Fruit fly (Drosophila melanogaster) whole organism, wandering third instar larva: ENCODE measurements around the gene CG33096.
A peak's percentile ranks its signal among the peaks of the same experiment; 100 is the strongest.

Source experiments
- Abd-B ChIP-seq: fragments of >200 bp; optimal IDR thresholded peaks from 2 replicates; lab custom pipeline; 2017; ENCODE audit warnings: missing biosample characterization, missing genetic modification characterization
- CG32264 ChIP-seq: fragments of 200-800 bp; sonication (Bioruptor generic); optimal IDR thresholded peaks from 2 replicates; lab custom pipeline; 2016; ENCODE audit warnings: missing biosample characterization, missing genetic modification characterization
- CG9705 ChIP-seq: fragments of 200-800 bp; sonication (Bioruptor generic); optimal IDR thresholded peaks from 2 replicates; lab custom pipeline; 2018; ENCODE audit warnings: missing biosample characterization, mild to moderate bottlenecking, missing genetic modification characterization
- CrebA ChIP-seq: fragments of 200-800 bp; sonication (Bioruptor generic); optimal IDR thresholded peaks from 2 replicates; lab custom pipeline; 2016; ENCODE audit warnings: missing biosample characterization, mild to moderate bottlenecking, missing genetic modification characterization, borderline replicate concordance
- Dfd ChIP-seq: fragments of >200 bp; optimal IDR thresholded peaks from 2 replicates; lab custom pipeline; 2017; ENCODE audit warnings: missing biosample characterization, missing genetic modification characterization
- Dif ChIP-seq: fragments of 200-275, 200-300 bp; sonication (Bioruptor generic); optimal IDR thresholded peaks from 2 replicates; lab custom pipeline; 2018; ENCODE audit warnings: missing biosample characterization, missing genetic modification characterization; ENCODE audit not compliant: partially characterized antibody
- GATAd ChIP-seq: sonication (Bioruptor generic); optimal IDR thresholded peaks from 2 replicates; lab custom pipeline; 2016; ENCODE audit warnings: missing biosample characterization, missing genetic modification characterization
- HLH106 ChIP-seq: fragments of 200-800 bp; optimal IDR thresholded peaks from 3 replicates; lab custom pipeline; 2019; ENCODE audit warnings: missing biosample characterization, mild to moderate bottlenecking, missing genetic modification characterization, moderate library complexity
- Hnf4 ChIP-seq: fragments of 200-800 bp; sonication (Bioruptor generic); optimal IDR thresholded peaks from 2 replicates; lab custom pipeline; 2016; ENCODE audit warnings: missing biosample characterization, mild to moderate bottlenecking, missing genetic modification characterization
- Hr78 ChIP-seq: fragments of >200 bp; optimal IDR thresholded peaks from 2 replicates; lab custom pipeline; 2017; ENCODE audit warnings: missing biosample characterization, missing genetic modification characterization
- Hr83 ChIP-seq: fragments of 200-300 bp; sonication (Bioruptor generic); optimal IDR thresholded peaks from 2 replicates; lab custom pipeline; 2016; ENCODE audit warnings: missing biosample characterization, mild to moderate bottlenecking, missing genetic modification characterization, moderate library complexity; ENCODE audit not compliant: poor library complexity, severe bottlenecking
- Jra ChIP-seq: sonication (Bioruptor generic); optimal IDR thresholded peaks from 2 replicates; lab custom pipeline; 2016; ENCODE audit warnings: missing biosample characterization, missing genetic modification characterization
- Mio ChIP-seq: sonication (Bioruptor generic); optimal IDR thresholded peaks from 2 replicates; lab custom pipeline; 2016; ENCODE audit warnings: missing biosample characterization, missing genetic modification characterization
- Myc ChIP-seq: fragments of >200 bp; optimal IDR thresholded peaks from 2 replicates; lab custom pipeline; 2017
- N ChIP-seq: fragments of >200 bp; optimal IDR thresholded peaks from 2 replicates; lab custom pipeline; 2018; ENCODE audit warnings: missing biosample characterization, missing external identifiers, missing genetic modification characterization
- OdsH ChIP-seq: fragments of 200-800 bp; sonication (Bioruptor generic); optimal IDR thresholded peaks from 2 replicates; lab custom pipeline; 2016; ENCODE audit warnings: missing biosample characterization, mild to moderate bottlenecking, missing genetic modification characterization
- Rel ChIP-seq, 2 experiments: fragments of 200-800 bp; sonication (Bioruptor generic) in 1 of 2; optimal IDR thresholded peaks; 2 replicates in 1 of 2; 3 replicates in 1 of 2; lab custom pipeline; 2016 to 2019; ENCODE audit warnings: mild to moderate bottlenecking in 2 of 2, missing biosample characterization in 2 of 2, missing genetic modification characterization in 2 of 2, moderate library complexity in 1 of 2
- Sp1 ChIP-seq: fragments of 200-800 bp; sonication (Bioruptor generic); optimal IDR thresholded peaks from 3 replicates; lab custom pipeline; 2019; ENCODE audit warnings: missing biosample characterization, mild to moderate bottlenecking, missing genetic modification characterization, moderate library complexity
- Vsx2 ChIP-seq: fragments of 200-300, 225-300 bp; sonication (Bioruptor generic); optimal IDR thresholded peaks from 2 replicates; lab custom pipeline; 2018; ENCODE audit warnings: missing biosample characterization, missing genetic modification characterization; ENCODE audit not compliant: partially characterized antibody
- br ChIP-seq: fragments of 200-800 bp; sonication (Bioruptor generic); optimal IDR thresholded peaks from 2 replicates; lab custom pipeline; 2016; ENCODE audit warnings: missing biosample characterization, missing genetic modification characterization
- brk ChIP-seq: fragments of 200-800 bp; sonication (Bioruptor generic); optimal IDR thresholded peaks from 2 replicates; lab custom pipeline; 2016; ENCODE audit warnings: missing biosample characterization, mild to moderate bottlenecking, missing genetic modification characterization
- dl ChIP-seq, 2 experiments: fragments of 175-275, 200-275 bp in 1 of 2; fragments of 200-275 bp in 1 of 2; sonication (Bioruptor generic); optimal IDR thresholded peaks; lab custom pipeline; 2018; ENCODE audit warnings: mild to moderate bottlenecking in 2 of 2, missing biosample characterization in 2 of 2, missing genetic modification characterization in 2 of 2, moderate library complexity in 2 of 2; ENCODE audit not compliant: partially characterized antibody in 2 of 2, insufficient read depth in 1 of 2
- dmrt93B ChIP-seq: fragments of 200-800 bp; sonication (Bioruptor generic); optimal IDR thresholded peaks from 2 replicates; lab custom pipeline; 2018; ENCODE audit warnings: missing biosample characterization, mild to moderate bottlenecking, missing genetic modification characterization
- dsf ChIP-seq: sonication (Bioruptor generic); optimal IDR thresholded peaks from 2 replicates; lab custom pipeline; 2016; ENCODE audit warnings: missing biosample characterization, missing genetic modification characterization, borderline replicate concordance
- ey ChIP-seq: fragments of 200-800 bp; sonication (Bioruptor generic); optimal IDR thresholded peaks from 2 replicates; lab custom pipeline; 2016; ENCODE audit warnings: missing biosample characterization, missing genetic modification characterization
- foxo ChIP-seq, 2 experiments: fragments of 200-800 bp; sonication (Bioruptor generic); optimal IDR thresholded peaks; 2 replicates in 1 of 2; 3 replicates in 1 of 2; lab custom pipeline; 2016 to 2017; ENCODE audit warnings: missing biosample characterization in 2 of 2, missing genetic modification characterization in 2 of 2
- fru ChIP-seq: fragments of 200-800 bp; sonication (Bioruptor generic); optimal IDR thresholded peaks from 3 replicates; lab custom pipeline; 2016; ENCODE audit warnings: missing biosample characterization, mild to moderate bottlenecking, missing genetic modification characterization
- h ChIP-seq: fragments of 200-800 bp; sonication (Bioruptor generic); optimal IDR thresholded peaks from 3 replicates; lab custom pipeline; 2016; ENCODE audit warnings: missing biosample characterization, mild to moderate bottlenecking, missing genetic modification characterization
- jim ChIP-seq: fragments of 175-275, 200-325 bp; sonication (Bioruptor generic); optimal IDR thresholded peaks from 2 replicates; lab custom pipeline; 2016; ENCODE audit warnings: missing biosample characterization, mild to moderate bottlenecking, missing genetic modification characterization
- lola ChIP-seq: fragments of >200 bp; optimal IDR thresholded peaks from 2 replicates; lab custom pipeline; 2017; ENCODE audit warnings: missing biosample characterization, missing genetic modification characterization
- pan ChIP-seq: fragments of >200 bp; optimal IDR thresholded peaks from 2 replicates; lab custom pipeline; 2017
- psq ChIP-seq: fragments of 200-800 bp; sonication (Bioruptor generic); optimal IDR thresholded peaks from 3 replicates; lab custom pipeline; 2017; ENCODE audit warnings: missing biosample characterization, mild to moderate bottlenecking, missing genetic modification characterization, moderate library complexity
- rgr ChIP-seq: fragments of 200-800 bp; sonication (Bioruptor generic); optimal IDR thresholded peaks from 3 replicates; lab custom pipeline; 2016; ENCODE audit warnings: missing biosample characterization, mild to moderate bottlenecking, missing genetic modification characterization
- sage ChIP-seq: fragments of 200-800 bp; sonication (Bioruptor generic); optimal IDR thresholded peaks from 2 replicates; lab custom pipeline; 2016; ENCODE audit warnings: missing biosample characterization, mild to moderate bottlenecking, missing genetic modification characterization
- sv ChIP-seq: fragments of 200-800 bp; sonication (Bioruptor generic); optimal IDR thresholded peaks from 3 replicates; lab custom pipeline; 2016; ENCODE audit warnings: missing biosample characterization, missing genetic modification characterization
- tai ChIP-seq: sonication (Bioruptor generic); optimal IDR thresholded peaks from 2 replicates; lab custom pipeline; 2016; ENCODE audit warnings: missing biosample characterization, missing genetic modification characterization
- usp ChIP-seq: fragments of >200 bp; optimal IDR thresholded peaks from 2 replicates; lab custom pipeline; 2017; ENCODE audit warnings: missing biosample characterization, missing genetic modification characterization
- woc ChIP-seq: sonication (Bioruptor generic); optimal IDR thresholded peaks from 2 replicates; lab custom pipeline; 2016; ENCODE audit warnings: missing biosample characterization, mild to moderate bottlenecking, missing genetic modification characterization

CG33096 gene

DNA sequence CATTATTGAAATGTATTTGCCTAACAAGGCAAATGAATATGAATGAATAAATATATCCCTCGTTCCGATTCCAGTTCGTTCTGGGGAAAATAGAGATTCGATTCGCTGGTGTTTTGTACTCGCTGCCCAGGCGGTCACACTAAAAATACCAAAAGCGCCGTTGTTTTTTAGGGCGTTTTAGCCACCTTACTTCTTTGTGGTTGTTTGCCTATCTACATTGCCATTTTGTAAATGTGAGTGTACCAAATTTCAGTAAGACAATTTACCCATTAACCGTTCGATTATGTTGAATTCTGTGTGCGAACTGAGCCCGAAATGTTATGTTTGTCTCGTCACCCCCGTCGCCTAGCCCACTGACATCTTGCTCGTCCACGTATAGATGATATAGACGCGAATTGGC, at the start of gene CG33096, which contains the start of gene CG33095:
TSS of gene CG33096 (plus strand) at position 187 of the 400 bp plus-strand sequence.
TSS of gene CG33095 (plus strand) at position 187 of the 400 bp plus-strand sequence.
- TF ChIP-seq usp (GFP tag; lab: Kevin White, UChicago) (no peak), pan (lab: Kevin White, UChicago) (no peak), dl (GFP tag; optimal IDR thresholded peaks at IDR 0.05; lab: Kevin White, UChicago; ENCODE audit: insufficient read depth in 1 of 2, partially characterized antibody in 2 of 2) (no peak), Myc (lab: Kevin White, UChicago) (no peak), Dfd (GFP tag; lab: Kevin White, UChicago) (no peak), psq (GFP tag; lab: Kevin White, UChicago) (no peak), Jra (no peak), Dif (GFP tag; lab: Kevin White, UChicago) (peak; percentile 19), h (GFP tag; lab: Kevin White, UChicago) (no peak), Rel (GFP tag; optimal IDR thresholded peaks at IDR 0.05; lab: Kevin White, UChicago) (no peak), Rel (tag; optimal IDR thresholded peaks at IDR 0.05; lab: Kevin White, UChicago) (no peak), ey (GFP tag; lab: Kevin White, UChicago) (no peak), sage (GFP tag; lab: Kevin White, UChicago) (no peak), Mio (GFP tag; lab: Kevin White, UChicago) (no peak), OdsH (no peak), woc (peak; percentile 62)
- TF ChIP-seq, all 38 proteins: peak for 2

dm6 chr3R:25049383-25049741, 48.1 kb upstream of the CG33096 start, which contains the start of gene CG11791:
Gene CG11791, plus strand, starts transcription at chr3R:25049616.
- TF ChIP-seq foxo (GFP tag; optimal IDR thresholded peaks at IDR 0.05; lab: Kevin White, UChicago) (no peak), br (GFP tag; lab: Kevin White, UChicago) (no peak), Myc (lab: Kevin White, UChicago) (peak; percentile 46), Dfd (GFP tag; lab: Kevin White, UChicago) (no peak), Dif (GFP tag; lab: Kevin White, UChicago) (no peak), Jra (no peak), ey (GFP tag; lab: Kevin White, UChicago) (no peak)

- TF ChIP-seq CG9705 (GFP tag; lab: Kevin White, UChicago) = peak; percentile 30
- no peak for TF ChIP-seq GATAd (GFP tag; lab: Kevin White, UChicago)
- peak; percentile 71 for TF ChIP-seq h (GFP tag; lab: Kevin White, UChicago)
- TF ChIP-seq Dif (GFP tag; lab: Kevin White, UChicago) = peak; percentile 88
- TF ChIP-seq CG32264 (GFP tag; lab: Kevin White, UChicago) = no peak
- TF ChIP-seq dmrt93B (GFP tag; lab: Kevin White, UChicago) = no peak
- TF ChIP-seq br (GFP tag; lab: Kevin White, UChicago) = peak; percentile 19
- no peak for TF ChIP-seq Abd-B (GFP tag; lab: Kevin White, UChicago)
- peak; percentile 80 for TF ChIP-seq Rel (GFP tag; optimal IDR thresholded peaks at IDR 0.05; lab: Kevin White, UChicago)
- peak; percentile 97 for TF ChIP-seq Rel (tag; optimal IDR thresholded peaks at IDR 0.05; lab: Kevin White, UChicago)
- TF ChIP-seq Vsx2 (GFP tag; lab: Kevin White, UChicago) = no peak
- peak; percentile 61 for TF ChIP-seq rgr
- peak; percentile 41 for TF ChIP-seq psq (GFP tag; lab: Kevin White, UChicago)
- TF ChIP-seq foxo (GFP tag; optimal IDR thresholded peaks at IDR 0.05; lab: Kevin White, UChicago) = peak; percentile 29 to 48
- no peak for TF ChIP-seq usp (GFP tag; lab: Kevin White, UChicago)
- TF ChIP-seq pan (lab: Kevin White, UChicago) = no peak
- peak; percentile 16 for TF ChIP-seq OdsH
- TF ChIP-seq Dfd (GFP tag; lab: Kevin White, UChicago) = no peak
- peak; percentile 55 for TF ChIP-seq Hnf4 (GFP tag; lab: Kevin White, UChicago)
- peak; percentile 39 for TF ChIP-seq HLH106 (tag; lab: Kevin White, UChicago)
- no peak for TF ChIP-seq fru (GFP tag; lab: Kevin White, UChicago)
- no peak for TF ChIP-seq Hr78
- TF ChIP-seq Mio (GFP tag; lab: Kevin White, UChicago) = no peak
- no peak for TF ChIP-seq sv (GFP tag; lab: Kevin White, UChicago)
- peak; percentile 50 for TF ChIP-seq Sp1 (GFP tag; lab: Kevin White, UChicago)
- no peak for TF ChIP-seq Myc (lab: Kevin White, UChicago)
- TF ChIP-seq dl (GFP tag; optimal IDR thresholded peaks at IDR 0.05; lab: Kevin White, UChicago; ENCODE audit: insufficient read depth in 1 of 2, partially characterized antibody in 2 of 2) = peak; percentile 63 to 78
- no peak for TF ChIP-seq CrebA (GFP tag; lab: Kevin White, UChicago)
- TF ChIP-seq Jra = peak; percentile 79
- TF ChIP-seq lola (GFP tag; lab: Kevin White, UChicago) = no peak
- peak; percentile 61 for TF ChIP-seq jim (GFP tag; lab: Kevin White, UChicago)
- TF ChIP-seq brk (GFP tag; lab: Kevin White, UChicago) = peak; percentile 88
- TF ChIP-seq dsf (GFP tag; lab: Kevin White, UChicago) = peak; percentile 22
- peak; percentile 82 for TF ChIP-seq N
- TF ChIP-seq woc = peak; percentile 52
- peak; percentile 84 for TF ChIP-seq sage (GFP tag; lab: Kevin White, UChicago)
- TF ChIP-seq Hr83 (GFP tag; lab: Kevin White, UChicago) = peak; percentile 47
- TF ChIP-seq tai = peak; percentile 75
- peak; percentile 40 for TF ChIP-seq ey (GFP tag; lab: Kevin White, UChicago)
Observed at dm6 chr3R:25049742-25050517, 47.5 kb upstream of the CG33096 start.
